Worm (Caenorhabditis elegans) whole organism, mixed stage, embryonic: ENCODE results near the gene K12D12.4.

Experiments used
- bed-3 ChIP-seq: fragments of 200-800 bp; sonication (Bioruptor generic); optimal IDR thresholded peaks from 3 replicates; lab custom pipeline; 2018; ENCODE audit warnings: mild to moderate bottlenecking, missing genetic modification characterization, moderate library complexity, missing compliant biosample characterization
- blmp-1 ChIP-seq: fragments of 150-350 bp; optimal IDR thresholded peaks from 2 replicates; lab custom pipeline; 2014; ENCODE audit warnings: missing biosample characterization, missing genetic modification characterization
- ceh-43 ChIP-seq: fragments of 200-800 bp; sonication (Bioruptor generic); optimal IDR thresholded peaks from 2 replicates; lab custom pipeline; 2018; ENCODE audit warnings: mild to moderate bottlenecking, missing genetic modification characterization, moderate library complexity, missing compliant biosample characterization
- ceh-83 ChIP-seq: fragments of 200-800 bp; sonication (Bioruptor generic); optimal IDR thresholded peaks from 2 replicates; lab custom pipeline; 2018; ENCODE audit warnings: mild to moderate bottlenecking, missing genetic modification characterization, missing compliant biosample characterization
- ces-1 ChIP-seq: fragments of 150-350 bp; optimal IDR thresholded peaks from 2 replicates; lab custom pipeline; 2014; ENCODE audit warnings: missing biosample characterization, missing genetic modification reagents, missing genetic modification characterization
- cnd-1 ChIP-seq: fragments of 200-800 bp; sonication (Bioruptor generic); optimal IDR thresholded peaks from 2 replicates; lab custom pipeline; 2018; ENCODE audit warnings: mild to moderate bottlenecking, missing genetic modification characterization, missing compliant biosample characterization
- drap-1 ChIP-seq: fragments of 200-800 bp; sonication (Bioruptor generic); optimal IDR thresholded peaks from 3 replicates; lab custom pipeline; 2018; ENCODE audit warnings: mild to moderate bottlenecking, missing genetic modification characterization, missing compliant biosample characterization
- elt-1 ChIP-seq: sonication (generic microtip); optimal IDR thresholded peaks from 2 replicates; lab custom pipeline; 2017; ENCODE audit warnings: missing genetic modification characterization, mild to moderate bottlenecking, missing compliant biosample characterization, antibody characterized with exemption, moderate library complexity, borderline replicate concordance; ENCODE audit not compliant: insufficient read depth
- elt-3 ChIP-seq: fragments of 150-350 bp; optimal IDR thresholded peaks from 2 replicates; lab custom pipeline; 2014; ENCODE audit warnings: missing biosample characterization, missing genetic modification characterization
- ham-2 ChIP-seq: fragments of 200-800 bp; sonication (Bioruptor generic); optimal IDR thresholded peaks from 2 replicates; lab custom pipeline; 2018; ENCODE audit warnings: mild to moderate bottlenecking, missing genetic modification characterization, missing compliant biosample characterization
- hlh-1 ChIP-seq: fragments of 150-350 bp; optimal IDR thresholded peaks from 2 replicates; lab custom pipeline; 2014; ENCODE audit warnings: missing biosample characterization, missing genetic modification reagents, missing genetic modification characterization
- lin-13 ChIP-seq: fragments of 150-350 bp; optimal IDR thresholded peaks from 2 replicates; lab custom pipeline; 2014; ENCODE audit warnings: missing biosample characterization, missing genetic modification characterization
- lin-32 ChIP-seq: fragments of 200-800 bp; sonication (Bioruptor generic); optimal IDR thresholded peaks from 2 replicates; lab custom pipeline; 2018; ENCODE audit warnings: mild to moderate bottlenecking, missing genetic modification characterization, missing compliant biosample characterization
- lsy-2 ChIP-seq: fragments of 150-350 bp; optimal IDR thresholded peaks from 2 replicates; lab custom pipeline; 2014; ENCODE audit warnings: missing biosample characterization, missing genetic modification characterization
- mab-5 ChIP-seq: fragments of 150-350 bp; optimal IDR thresholded peaks from 2 replicates; lab custom pipeline; 2014; ENCODE audit warnings: missing biosample characterization, missing genetic modification characterization
- mep-1 ChIP-seq: fragments of 150-350 bp; optimal IDR thresholded peaks from 2 replicates; lab custom pipeline; 2017; ENCODE audit warnings: missing biosample characterization, missing genetic modification reagents, missing genetic modification characterization, inconsistent platforms
- mls-2 ChIP-seq: sonication (generic microtip); optimal IDR thresholded peaks from 2 replicates; lab custom pipeline; 2016; ENCODE audit warnings: mild to moderate bottlenecking, missing genetic modification characterization, moderate library complexity, missing compliant biosample characterization
- nhr-12 ChIP-seq: fragments of 150-350 bp; optimal IDR thresholded peaks from 2 replicates; lab custom pipeline; 2014; ENCODE audit warnings: missing biosample characterization, missing genetic modification characterization
- nhr-2 ChIP-seq: fragments of 150-350 bp; optimal IDR thresholded peaks from 2 replicates; lab custom pipeline; 2014; ENCODE audit warnings: missing biosample characterization, missing genetic modification characterization
- nhr-237 ChIP-seq: fragments of 150-350 bp; optimal IDR thresholded peaks from 2 replicates; lab custom pipeline; 2014; ENCODE audit warnings: missing biosample characterization, missing genetic modification characterization
- nhr-28 ChIP-seq: fragments of 150-350 bp; optimal IDR thresholded peaks from 2 replicates; lab custom pipeline; 2014; ENCODE audit warnings: missing biosample characterization, missing genetic modification characterization
- nhr-76 ChIP-seq: sonication (generic microtip); optimal IDR thresholded peaks from 2 replicates; lab custom pipeline; 2017; ENCODE audit warnings: missing biosample characterization, missing genetic modification characterization
- pha-4 ChIP-seq: fragments of 150-350 bp; optimal IDR thresholded peaks from 2 replicates; lab custom pipeline; 2018; ENCODE audit warnings: missing biosample characterization, missing genetic modification reagents, missing genetic modification characterization
- snpc-4 ChIP-seq: fragments of 150-350 bp; optimal IDR thresholded peaks from 2 replicates; lab custom pipeline; 2014; ENCODE audit warnings: missing biosample characterization, missing genetic modification characterization
- sptf-1 ChIP-seq: sonication (generic microtip); optimal IDR thresholded peaks from 2 replicates; lab custom pipeline; 2017; ENCODE audit warnings: mild to moderate bottlenecking, missing genetic modification characterization, moderate library complexity, missing compliant biosample characterization
- tbx-8 ChIP-seq: fragments of 200-800 bp; sonication (Bioruptor generic); optimal IDR thresholded peaks from 2 replicates; lab custom pipeline; 2018; ENCODE audit warnings: mild to moderate bottlenecking, missing genetic modification characterization, moderate library complexity, missing compliant biosample characterization
- unc-120 ChIP-seq: sonication (generic microtip); optimal IDR thresholded peaks from 2 replicates; lab custom pipeline; 2017; ENCODE audit warnings: missing genetic modification characterization, missing compliant biosample characterization; ENCODE audit not compliant: poor library complexity, severe bottlenecking
- unc-62 ChIP-seq: fragments of 150-350 bp; optimal IDR thresholded peaks from 2 replicates; lab custom pipeline; 2014; ENCODE audit warnings: missing biosample characterization, missing genetic modification reagents, missing genetic modification characterization
- zip-8 ChIP-seq: fragments of 150-350 bp; optimal IDR thresholded peaks from 2 replicates; lab custom pipeline; 2014; ENCODE audit warnings: missing biosample characterization, missing genetic modification characterization
- ztf-11 ChIP-seq: fragments of 150-350 bp; optimal IDR thresholded peaks from 2 replicates; lab custom pipeline; 2014; ENCODE audit warnings: missing biosample characterization, missing genetic modification characterization

The K12D12.4 gene

ce11 chrII:11832475-11832874, 33.1 kb downstream of the K12D12.4 start, which contains the start of gene clec-144:
clec-144 (minus strand) TSS chrII:11832575.
- TF ChIP-seq nhr-12 (tag; lab: Kevin White, UChicago) (no peak), nhr-2 (tag; lab: Kevin White, UChicago) (no peak), mep-1 (tag; lab: Kevin White, UChicago) (no peak), drap-1 (GFP tag; lab: Kevin White, UChicago) (no peak), snpc-4 (tag; lab: Kevin White, UChicago) (no peak), sptf-1 (no peak), zip-8 (tag; lab: Kevin White, UChicago) (no peak), ceh-43 (GFP tag; lab: Kevin White, UChicago) (no peak), ces-1 (no peak), nhr-28 (tag; lab: Kevin White, UChicago) (no peak), ham-2 (GFP tag; lab: Kevin White, UChicago) (no peak), hlh-1 (tag; lab: Kevin White, UChicago) (no peak), mab-5 (no peak), lsy-2 (tag; lab: Kevin White, UChicago) (no peak), ztf-11 (no peak), blmp-1 (no peak), elt-1 (tag; lab: Kevin White, UChicago) (no peak), nhr-76 (no peak), ceh-83 (GFP tag; lab: Kevin White, UChicago) (no peak)

DNA sequence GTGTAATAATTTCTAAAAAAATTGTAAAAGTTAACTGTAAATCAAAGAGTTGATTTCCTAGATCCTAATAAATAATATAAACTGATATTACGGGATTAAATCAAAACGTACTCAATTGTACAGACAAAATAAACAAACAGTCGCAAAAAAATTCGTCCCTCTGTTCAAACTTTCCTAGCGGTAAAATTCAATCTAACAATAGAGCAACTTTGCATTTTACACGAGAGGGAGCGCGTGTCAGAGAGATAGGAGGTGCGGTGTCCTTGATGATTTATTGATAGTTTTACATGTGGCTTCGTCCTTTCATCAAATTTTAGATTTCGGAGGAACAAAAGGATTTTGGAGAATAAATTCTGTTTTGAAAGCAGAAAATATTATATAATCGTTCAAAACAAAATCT, 34.9 kb downstream of the K12D12.4 start:
- TF ChIP-seq cnd-1 (tag; lab: Kevin White, UChicago), result no peak
- no peak for TF ChIP-seq ces-1
- TF ChIP-seq elt-3, result no peak
- TF ChIP-seq ceh-43 (GFP tag; lab: Kevin White, UChicago), result no peak
- TF ChIP-seq unc-62 (GFP tag; lab: Kevin White, UChicago), result peak; percentile 38
- no peak for TF ChIP-seq nhr-76
- TF ChIP-seq mab-5, result peak; percentile 54
- no peak for TF ChIP-seq bed-3
- no peak for TF ChIP-seq hlh-1 (tag; lab: Kevin White, UChicago)
- TF ChIP-seq nhr-237 (tag; lab: Kevin White, UChicago), result no peak
- TF ChIP-seq mls-2 (tag; lab: Kevin White, UChicago), result no peak
- TF ChIP-seq nhr-12 (tag; lab: Kevin White, UChicago), result no peak

ce11 chrII:11829920-11830319, 35.6 kb downstream of the K12D12.4 start, which contains the start of gene pes-5:
pes-5 (minus strand) TSS chrII:11830020.
- TF ChIP-seq lin-32 (no peak), tbx-8 (GFP tag; lab: Kevin White, UChicago) (no peak), pha-4 (no peak), mls-2 (tag; lab: Kevin White, UChicago) (no peak), snpc-4 (tag; lab: Kevin White, UChicago) (no peak), nhr-12 (tag; lab: Kevin White, UChicago) (no peak), ham-2 (GFP tag; lab: Kevin White, UChicago) (no peak), elt-3 (no peak), lin-13 (tag; lab: Kevin White, UChicago) (no peak), zip-8 (tag; lab: Kevin White, UChicago) (no peak)
- TF ChIP-seq, all 35 proteins: peak for 0

- TF ChIP-seq ceh-83 (GFP tag; lab: Kevin White, UChicago) (no peak), unc-120 (tag; lab: Kevin White, UChicago) (no peak), nhr-2 (tag; lab: Kevin White, UChicago) (no peak)
Measured at ce11 chrII:11823566-11824308, 41.8 kb downstream of the K12D12.4 start, which contains the start of gene Y6D1A.1. Y6D1A.1 (minus strand) TSS chrII:11823616.

DNA sequence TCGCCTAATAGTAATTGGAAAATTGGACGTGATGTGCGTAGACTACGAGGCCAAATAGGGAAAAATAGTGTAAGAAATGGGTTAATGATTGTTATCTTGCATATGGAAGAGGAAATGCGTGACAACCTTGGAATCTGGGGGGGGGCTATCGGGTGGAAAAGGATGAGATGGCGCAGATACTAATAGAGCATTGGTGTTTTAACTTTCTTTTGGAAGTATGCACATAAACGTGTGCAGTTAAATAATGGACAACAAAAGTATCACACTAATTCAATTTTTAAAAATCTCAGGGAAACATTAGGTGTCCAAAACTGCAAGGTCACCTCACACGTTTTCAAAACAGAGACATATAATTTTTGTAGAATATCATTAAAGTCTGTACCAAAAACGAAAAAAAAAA, 45.7 kb downstream of the K12D12.4 start, which contains the start of gene Y6D1A.2:
Gene Y6D1A.2, minus strand, starts transcription at position 101 of the 400 bp plus-strand sequence.
- peak; percentile 50 for TF ChIP-seq elt-1 (tag; lab: Kevin White, UChicago)
- no peak for TF ChIP-seq sptf-1
- TF ChIP-seq mab-5, result no peak
